Worm (Caenorhabditis elegans): ENCODE data around the gene C34F11.5.
A peak's percentile ranks its signal among the peaks of the same experiment; 100 is the strongest.

Gene C34F11.5

DNA sequence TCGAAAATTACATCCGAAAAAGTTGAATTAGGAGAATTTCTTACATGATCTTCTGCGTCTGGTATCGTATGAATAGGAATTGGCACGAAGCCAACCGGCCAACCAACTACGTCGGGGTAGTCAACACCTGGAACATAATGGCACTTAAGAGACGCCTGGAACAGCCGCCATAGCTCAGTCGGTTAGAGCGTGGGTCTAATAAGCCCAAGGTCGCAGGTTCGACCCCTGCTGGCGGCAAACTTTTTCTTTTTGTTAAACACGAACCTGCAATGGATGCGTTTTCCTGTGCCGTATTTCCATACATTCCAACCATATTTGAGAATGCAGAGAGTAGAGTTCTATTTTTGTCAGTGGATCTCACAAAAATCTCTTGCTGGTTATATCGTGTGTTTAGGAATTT, 42.1 kb downstream of the C34F11.5 start (continued):
- TF ChIP-seq nhr-90 (tag; optimal IDR thresholded peaks at IDR 0.05) (peak; percentile 1), pha-4 (tag; optimal IDR thresholded peaks at IDR 0.05) (no peak), F33H1.4 (GFP tag; IDR thresholded peaks at IDR 0.05) (no peak; the same call in 1 of the 2 replicates), F57A8.1 (GFP tag; optimal IDR thresholded peaks at IDR 0.05) (no peak), ztf-6 (GFP tag; IDR thresholded peaks at IDR 0.05) (no peak), egl-18 (GFP tag; IDR thresholded peaks at IDR 0.05) (no peak), madf-8 (GFP tag; conservative IDR thresholded peaks at IDR 0.05) (no peak), hlh-26 (GFP tag; conservative IDR thresholded peaks at IDR 0.05) (no peak), Y95B8A.8 (GFP tag; IDR thresholded peaks at IDR 0.05) (no peak), B0019.2 (GFP tag; conservative IDR thresholded peaks at IDR 0.05) (no peak), lin-54 (GFP tag; optimal IDR thresholded peaks at IDR 0.05) (no peak), F52B5.7 (tag; optimal IDR thresholded peaks at IDR 0.05) (no peak), lin-26 (GFP tag; IDR thresholded peaks at IDR 0.05) (peak; percentile 66; the same call in 1 of the 2 replicates), attf-5 (GFP tag; optimal IDR thresholded peaks at IDR 0.05) (peak; percentile 36), gei-17 (GFP tag; optimal IDR thresholded peaks at IDR 0.05) (no peak), ztf-25 (GFP tag; IDR thresholded peaks at IDR 0.05) (peak; percentile 64; the same call in 1 of the 2 replicates), pbrm-1 (GFP tag; IDR thresholded peaks at IDR 0.05) (peak; percentile 78), B0261.1 (tag; optimal IDR thresholded peaks at IDR 0.05) (peak; percentile 82), attf-6 (GFP tag; IDR thresholded peaks at IDR 0.05) (no peak), K12H6.12 (tag; optimal IDR thresholded peaks at IDR 0.05) (no peak), let-607 (tag; optimal IDR thresholded peaks at IDR 0.05) (no peak), Y56A3A.18 (GFP tag; IDR thresholded peaks at IDR 0.05) (no peak), F57C9.4 (tag; optimal IDR thresholded peaks at IDR 0.05) (no peak), C17E4.6 (GFP tag; IDR thresholded peaks at IDR 0.05) (no peak), atf-7 (tag; optimal IDR thresholded peaks at IDR 0.05) (no peak), zfh-2 (GFP tag; conservative IDR thresholded peaks at IDR 0.05) (no peak), nfyb-1 (GFP tag; IDR thresholded peaks at IDR 0.05) (peak; percentile 80), mxl-1 (tag; optimal IDR thresholded peaks at IDR 0.05) (no peak), sdz-38 (tag; optimal IDR thresholded peaks at IDR 0.05) (no peak), snpc-1.1 (tag; optimal IDR thresholded peaks at IDR 0.05; ENCODE audit: insufficient read depth) (no peak), ztf-3 (GFP tag; optimal IDR thresholded peaks at IDR 0.05) (no peak), B0336.3 (GFP tag; IDR thresholded peaks at IDR 0.05) (no peak), F55B11.4 (tag; optimal IDR thresholded peaks at IDR 0.05; ENCODE audit: borderline replicate concordance, insufficient read depth) (no peak), let-526 (GFP tag; IDR thresholded peaks at IDR 0.05) (no peak), C06A6.2 (GFP tag; conservative IDR thresholded peaks at IDR 0.05) (no peak), hlh-12 (tag; optimal IDR thresholded peaks at IDR 0.05) (no peak), Y53F4B.3 (GFP tag; IDR thresholded peaks at IDR 0.05) (no peak)

DNA sequence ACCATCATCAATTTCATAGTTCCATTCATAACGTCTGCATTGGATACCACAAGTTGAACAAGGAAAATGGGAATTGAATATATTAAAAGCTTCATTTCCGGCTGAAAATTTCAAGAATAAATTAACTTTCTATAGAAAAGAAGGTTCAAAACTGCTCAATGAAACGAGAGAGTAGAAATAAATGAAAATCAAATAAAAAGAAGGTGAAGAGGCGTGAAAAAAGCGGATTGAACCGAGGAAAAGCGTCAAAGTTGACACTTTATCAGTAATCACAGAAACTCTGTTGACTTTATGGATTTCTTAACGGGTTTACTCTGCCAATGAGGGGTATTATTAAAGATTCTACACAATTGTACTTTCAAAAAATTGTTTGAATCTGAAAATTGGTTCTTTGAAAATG, 42.8 kb downstream of the C34F11.5 start, which contains the start of gene pho-4:
Gene pho-4, minus strand, starts transcription at position 101 of the 400 bp plus-strand sequence.
- no peak for TF ChIP-seq T07F8.4 (tag; optimal IDR thresholded peaks at IDR 0.05)
- no peak for TF ChIP-seq atf-7 (tag; optimal IDR thresholded peaks at IDR 0.05)
- TF ChIP-seq sea-2 (GFP tag; IDR thresholded peaks at IDR 0.05), result no peak
- TF ChIP-seq Y56A3A.18 (GFP tag; IDR thresholded peaks at IDR 0.05), result no peak
- no peak for TF ChIP-seq C17E4.6 (GFP tag; IDR thresholded peaks at IDR 0.05)
- no peak for TF ChIP-seq chd-7 (tag; optimal IDR thresholded peaks at IDR 0.05)
- no peak for TF ChIP-seq ceh-40 (GFP tag; IDR thresholded peaks at IDR 0.05)
- TF ChIP-seq F55B11.4 (tag; optimal IDR thresholded peaks at IDR 0.05; ENCODE audit: borderline replicate concordance, insufficient read depth), result no peak
- no peak for TF ChIP-seq egrh-3 (GFP tag; IDR thresholded peaks at IDR 0.05)
